Worm (Caenorhabditis elegans) whole organism, mixed stage, embryonic: ENCODE data around the gene sra-13.

Source experiments
- M03D4.4 ChIP-seq: sonication (generic microtip); optimal IDR thresholded peaks from 2 replicates; lab custom pipeline; 2017; ENCODE audit warnings: mild to moderate bottlenecking, missing genetic modification characterization, missing compliant biosample characterization
- bed-3 ChIP-seq: fragments of 200-800 bp; sonication (Bioruptor generic); optimal IDR thresholded peaks from 3 replicates; lab custom pipeline; 2018; ENCODE audit warnings: mild to moderate bottlenecking, missing genetic modification characterization, moderate library complexity, missing compliant biosample characterization
- blmp-1 ChIP-seq: fragments of 150-350 bp; optimal IDR thresholded peaks from 2 replicates; lab custom pipeline; 2014; ENCODE audit warnings: missing biosample characterization, missing genetic modification characterization
- ceh-39 ChIP-seq: fragments of 150-350 bp; optimal IDR thresholded peaks from 2 replicates; lab custom pipeline; 2014; ENCODE audit warnings: missing biosample characterization, missing genetic modification characterization
- ceh-43 ChIP-seq: fragments of 200-800 bp; sonication (Bioruptor generic); optimal IDR thresholded peaks from 2 replicates; lab custom pipeline; 2018; ENCODE audit warnings: mild to moderate bottlenecking, missing genetic modification characterization, moderate library complexity, missing compliant biosample characterization
- ceh-83 ChIP-seq: fragments of 200-800 bp; sonication (Bioruptor generic); optimal IDR thresholded peaks from 2 replicates; lab custom pipeline; 2018; ENCODE audit warnings: mild to moderate bottlenecking, missing genetic modification characterization, missing compliant biosample characterization
- ces-1 ChIP-seq: fragments of 150-350 bp; optimal IDR thresholded peaks from 2 replicates; lab custom pipeline; 2014; ENCODE audit warnings: missing biosample characterization, missing genetic modification reagents, missing genetic modification characterization
- cnd-1 ChIP-seq: fragments of 200-800 bp; sonication (Bioruptor generic); optimal IDR thresholded peaks from 2 replicates; lab custom pipeline; 2018; ENCODE audit warnings: mild to moderate bottlenecking, missing genetic modification characterization, missing compliant biosample characterization
- drap-1 ChIP-seq: fragments of 200-800 bp; sonication (Bioruptor generic); optimal IDR thresholded peaks from 3 replicates; lab custom pipeline; 2018; ENCODE audit warnings: mild to moderate bottlenecking, missing genetic modification characterization, missing compliant biosample characterization
- elt-3 ChIP-seq: fragments of 150-350 bp; optimal IDR thresholded peaks from 2 replicates; lab custom pipeline; 2014; ENCODE audit warnings: missing biosample characterization, missing genetic modification characterization
- flh-1 ChIP-seq: fragments of 200-800 bp; sonication (Bioruptor generic); optimal IDR thresholded peaks from 2 replicates; lab custom pipeline; 2018; ENCODE audit warnings: mild to moderate bottlenecking, missing genetic modification characterization, moderate library complexity, missing compliant biosample characterization
- ham-2 ChIP-seq: fragments of 200-800 bp; sonication (Bioruptor generic); optimal IDR thresholded peaks from 2 replicates; lab custom pipeline; 2018; ENCODE audit warnings: mild to moderate bottlenecking, missing genetic modification characterization, missing compliant biosample characterization
- hlh-1 ChIP-seq: fragments of 150-350 bp; optimal IDR thresholded peaks from 2 replicates; lab custom pipeline; 2014; ENCODE audit warnings: missing biosample characterization, missing genetic modification reagents, missing genetic modification characterization
- lin-13 ChIP-seq: fragments of 150-350 bp; optimal IDR thresholded peaks from 2 replicates; lab custom pipeline; 2014; ENCODE audit warnings: missing biosample characterization, missing genetic modification characterization
- lin-32 ChIP-seq: fragments of 200-800 bp; sonication (Bioruptor generic); optimal IDR thresholded peaks from 2 replicates; lab custom pipeline; 2018; ENCODE audit warnings: mild to moderate bottlenecking, missing genetic modification characterization, missing compliant biosample characterization
- lsy-2 ChIP-seq: fragments of 150-350 bp; optimal IDR thresholded peaks from 2 replicates; lab custom pipeline; 2014; ENCODE audit warnings: missing biosample characterization, missing genetic modification characterization
- mab-5 ChIP-seq: fragments of 150-350 bp; optimal IDR thresholded peaks from 2 replicates; lab custom pipeline; 2014; ENCODE audit warnings: missing biosample characterization, missing genetic modification characterization
- nhr-12 ChIP-seq: fragments of 150-350 bp; optimal IDR thresholded peaks from 2 replicates; lab custom pipeline; 2014; ENCODE audit warnings: missing biosample characterization, missing genetic modification characterization
- nhr-2 ChIP-seq: fragments of 150-350 bp; optimal IDR thresholded peaks from 2 replicates; lab custom pipeline; 2014; ENCODE audit warnings: missing biosample characterization, missing genetic modification characterization
- nhr-237 ChIP-seq: fragments of 150-350 bp; optimal IDR thresholded peaks from 2 replicates; lab custom pipeline; 2014; ENCODE audit warnings: missing biosample characterization, missing genetic modification characterization
- nhr-28 ChIP-seq: fragments of 150-350 bp; optimal IDR thresholded peaks from 2 replicates; lab custom pipeline; 2014; ENCODE audit warnings: missing biosample characterization, missing genetic modification characterization
- nhr-76 ChIP-seq: sonication (generic microtip); optimal IDR thresholded peaks from 2 replicates; lab custom pipeline; 2017; ENCODE audit warnings: missing biosample characterization, missing genetic modification characterization
- pha-4 ChIP-seq: fragments of 150-350 bp; optimal IDR thresholded peaks from 2 replicates; lab custom pipeline; 2018; ENCODE audit warnings: missing biosample characterization, missing genetic modification reagents, missing genetic modification characterization
- sem-2 ChIP-seq: fragments of 200-800 bp; sonication (Bioruptor generic); optimal IDR thresholded peaks from 2 replicates; lab custom pipeline; 2018; ENCODE audit warnings: mild to moderate bottlenecking, missing genetic modification characterization, missing compliant biosample characterization
- snpc-4 ChIP-seq: fragments of 150-350 bp; optimal IDR thresholded peaks from 2 replicates; lab custom pipeline; 2014; ENCODE audit warnings: missing biosample characterization, missing genetic modification characterization
- sptf-1 ChIP-seq: sonication (generic microtip); optimal IDR thresholded peaks from 2 replicates; lab custom pipeline; 2017; ENCODE audit warnings: mild to moderate bottlenecking, missing genetic modification characterization, moderate library complexity, missing compliant biosample characterization
- tbx-8 ChIP-seq: fragments of 200-800 bp; sonication (Bioruptor generic); optimal IDR thresholded peaks from 2 replicates; lab custom pipeline; 2018; ENCODE audit warnings: mild to moderate bottlenecking, missing genetic modification characterization, moderate library complexity, missing compliant biosample characterization
- unc-120 ChIP-seq: sonication (generic microtip); optimal IDR thresholded peaks from 2 replicates; lab custom pipeline; 2017; ENCODE audit warnings: missing genetic modification characterization, missing compliant biosample characterization; ENCODE audit not compliant: poor library complexity, severe bottlenecking
- unc-39 ChIP-seq: fragments of 150-350 bp; optimal IDR thresholded peaks from 2 replicates; lab custom pipeline; 2014; ENCODE audit warnings: missing biosample characterization, missing genetic modification characterization
- zip-8 ChIP-seq: fragments of 150-350 bp; optimal IDR thresholded peaks from 2 replicates; lab custom pipeline; 2014; ENCODE audit warnings: missing biosample characterization, missing genetic modification characterization
- ztf-11 ChIP-seq: fragments of 150-350 bp; optimal IDR thresholded peaks from 2 replicates; lab custom pipeline; 2014; ENCODE audit warnings: missing biosample characterization, missing genetic modification characterization

sra-13 gene

ce11 chrII:8384344-8384743 lies 23.1 kb upstream of the sra-13 start:
- TF ChIP-seq nhr-12 (tag; lab: Kevin White, UChicago), result no peak
- TF ChIP-seq sptf-1, result no peak
- no peak for TF ChIP-seq flh-1 (GFP tag; lab: Kevin White, UChicago)
- TF ChIP-seq drap-1 (GFP tag; lab: Kevin White, UChicago), result no peak
- no peak for TF ChIP-seq cnd-1 (tag; lab: Kevin White, UChicago)

ce11 chrII:8385561-8385960 lies 21.9 kb upstream of the sra-13 start:
- no peak for TF ChIP-seq ztf-11 (tag; lab: Kevin White, UChicago)
- TF ChIP-seq unc-120 (tag; lab: Kevin White, UChicago), result no peak
- TF ChIP-seq snpc-4 (tag; lab: Kevin White, UChicago), result no peak
- TF ChIP-seq bed-3 (GFP tag; lab: Kevin White, UChicago), result no peak
- no peak for TF ChIP-seq sem-2 (GFP tag; lab: Kevin White, UChicago)
- no peak for TF ChIP-seq tbx-8 (GFP tag; lab: Kevin White, UChicago)
- no peak for TF ChIP-seq blmp-1 (tag; lab: Kevin White, UChicago)
- TF ChIP-seq drap-1 (GFP tag; lab: Kevin White, UChicago), result no peak
- no peak for TF ChIP-seq zip-8
- no peak for TF ChIP-seq lin-13 (tag; lab: Kevin White, UChicago)
- no peak for TF ChIP-seq pha-4 (tag; lab: Kevin White, UChicago)

ce11 chrII:8386897-8387296 lies 20.6 kb upstream of the sra-13 start:
- TF ChIP-seq M03D4.4, result no peak
- TF ChIP-seq nhr-12 (tag; lab: Kevin White, UChicago), result no peak
- TF ChIP-seq nhr-76 (tag; lab: Kevin White, UChicago), result no peak
- TF ChIP-seq sem-2 (GFP tag; lab: Kevin White, UChicago), result no peak
- TF ChIP-seq sptf-1, result no peak
- no peak for TF ChIP-seq snpc-4 (tag; lab: Kevin White, UChicago)
- TF ChIP-seq unc-39 (tag; lab: Kevin White, UChicago), result no peak
- no peak for TF ChIP-seq unc-120 (tag; lab: Kevin White, UChicago)
- TF ChIP-seq hlh-1, result no peak
- no peak for TF ChIP-seq ham-2 (GFP tag; lab: Kevin White, UChicago)
- TF ChIP-seq zip-8, result no peak
- no peak for TF ChIP-seq lin-32 (GFP tag; lab: Kevin White, UChicago)
- TF ChIP-seq blmp-1 (tag; lab: Kevin White, UChicago), result no peak
- no peak for TF ChIP-seq ces-1 (GFP tag; lab: Kevin White, UChicago)
- TF ChIP-seq ceh-83 (GFP tag; lab: Kevin White, UChicago), result no peak
- TF ChIP-seq mab-5 (tag; lab: Kevin White, UChicago), result no peak
- no peak for TF ChIP-seq lsy-2 (tag; lab: Kevin White, UChicago)
- TF ChIP-seq nhr-2, result no peak
- TF ChIP-seq, all 35 proteins: peak for 0

ce11 chrII:8388001-8388513 lies 19.4 kb upstream of the sra-13 start, which contains the start of gene drd-1:
TSS of gene drd-1 (plus strand) at chrII:8388051.
- TF ChIP-seq hlh-1 (no peak), lin-32 (GFP tag; lab: Kevin White, UChicago) (no peak), cnd-1 (tag; lab: Kevin White, UChicago) (no peak), pha-4 (tag; lab: Kevin White, UChicago) (no peak), nhr-2 (no peak), elt-3 (no peak), ceh-39 (no peak), nhr-237 (tag; lab: Kevin White, UChicago) (no peak)

ce11 chrII:8390751-8391150 lies 16.7 kb upstream of the sra-13 start, which contains the start of gene F49E12.10:
TSS of gene F49E12.10 (plus strand) at chrII:8391051.
- TF ChIP-seq ham-2 (GFP tag; lab: Kevin White, UChicago) (no peak), nhr-28 (tag; lab: Kevin White, UChicago) (no peak), ztf-11 (tag; lab: Kevin White, UChicago) (no peak), nhr-76 (tag; lab: Kevin White, UChicago) (no peak), ceh-39 (no peak), M03D4.4 (no peak), lin-13 (tag; lab: Kevin White, UChicago) (no peak), ceh-43 (GFP tag; lab: Kevin White, UChicago) (no peak), lin-32 (GFP tag; lab: Kevin White, UChicago) (no peak), sptf-1 (no peak), drap-1 (GFP tag; lab: Kevin White, UChicago) (no peak), nhr-2 (no peak), lsy-2 (tag; lab: Kevin White, UChicago) (no peak), unc-120 (tag; lab: Kevin White, UChicago) (no peak), flh-1 (GFP tag; lab: Kevin White, UChicago) (no peak), mab-5 (tag; lab: Kevin White, UChicago) (no peak), sem-2 (GFP tag; lab: Kevin White, UChicago) (no peak), ces-1 (GFP tag; lab: Kevin White, UChicago) (no peak)
